Worm (Caenorhabditis elegans): ENCODE results near the gene CC8.2.

CC8.2 gene

ce11 chrIV:3666543-3666942, 18.1 kb upstream of the CC8.2 start:
- no peak for TF ChIP-seq athp-1 (tag; optimal IDR thresholded peaks at IDR 0.05)
- no peak for TF ChIP-seq K11D2.4 (GFP tag; IDR thresholded peaks at IDR 0.05)
- TF ChIP-seq ztf-22 (GFP tag; optimal IDR thresholded peaks at IDR 0.05) = no peak
- TF ChIP-seq Y56A3A.18 (GFP tag; IDR thresholded peaks at IDR 0.05) = no peak
- no peak for TF ChIP-seq mxl-1 (tag; optimal IDR thresholded peaks at IDR 0.05)
- TF ChIP-seq ztf-25 (GFP tag; IDR thresholded peaks at IDR 0.05) = no peak
- no peak for TF ChIP-seq lsl-1 (GFP tag; optimal IDR thresholded peaks at IDR 0.05)
- no peak for TF ChIP-seq efl-1 (GFP tag; optimal IDR thresholded peaks at IDR 0.05)
- TF ChIP-seq ztf-6 (GFP tag; IDR thresholded peaks at IDR 0.05) = no peak
- TF ChIP-seq C06A6.2 (GFP tag; conservative IDR thresholded peaks at IDR 0.05) = no peak
- TF ChIP-seq nfya-2 (GFP tag; IDR thresholded peaks at IDR 0.05) = no peak
- TF ChIP-seq ZK185.1 (tag; optimal IDR thresholded peaks at IDR 0.05; ENCODE audit: poor library complexity, severe bottlenecking) = no peak
- TF ChIP-seq hsf-1 (GFP tag; IDR thresholded peaks at IDR 0.05) = no peak

ce11 chrIV:3665089-3665488, 16.6 kb upstream of the CC8.2 start:
- TF ChIP-seq madf-3 (GFP tag; IDR thresholded peaks at IDR 0.05) (no peak), T07F8.4 (tag; optimal IDR thresholded peaks at IDR 0.05) (no peak), madf-8 (GFP tag; conservative IDR thresholded peaks at IDR 0.05) (no peak), zfh-2 (GFP tag; conservative IDR thresholded peaks at IDR 0.05) (peak; percentile 69), B0035.1 (tag; optimal IDR thresholded peaks at IDR 0.05) (no peak), F37B4.10 (GFP tag; IDR thresholded peaks at IDR 0.05) (no peak), ama-1 (optimal IDR thresholded peaks at IDR 0.05) (no peak), ama-1 (GFP tag; optimal IDR thresholded peaks at IDR 0.05) (no peak), zim-3 (tag; optimal IDR thresholded peaks at IDR 0.05) (no peak)

- TF ChIP-seq lag-1 (GFP tag; IDR thresholded peaks at IDR 0.05) = no peak
- TF ChIP-seq zfh-2 (GFP tag; conservative IDR thresholded peaks at IDR 0.05) = peak; percentile 68
- no peak for TF ChIP-seq Y67H2A.10 (GFP tag; conservative IDR thresholded peaks at IDR 0.05)
- no peak for TF ChIP-seq lsl-1 (GFP tag; optimal IDR thresholded peaks at IDR 0.05)
- TF ChIP-seq egrh-3 (GFP tag; IDR thresholded peaks at IDR 0.05) = peak; percentile 28; the same call in 1 of the 2 replicates
- TF ChIP-seq F55B11.4 (tag; optimal IDR thresholded peaks at IDR 0.05; ENCODE audit: borderline replicate concordance, insufficient read depth) = no peak
- no peak for TF ChIP-seq Y95B8A.8 (GFP tag; IDR thresholded peaks at IDR 0.05)
- TF ChIP-seq madf-3 (GFP tag; IDR thresholded peaks at IDR 0.05) = no peak
- TF ChIP-seq B0019.2 (GFP tag; conservative IDR thresholded peaks at IDR 0.05) = no peak
- no peak for TF ChIP-seq F49E8.2 (tag; optimal IDR thresholded peaks at IDR 0.05; ENCODE audit: insufficient read depth)
- no peak for TF ChIP-seq lsy-27 (tag; optimal IDR thresholded peaks at IDR 0.05; ENCODE audit: borderline replicate concordance, insufficient read depth)
- TF ChIP-seq rcor-1 (GFP tag; IDR thresholded peaks at IDR 0.05) = no peak
- TF ChIP-seq hmg-1.2 (GFP tag; IDR thresholded peaks at IDR 0.05) = no peak
Observed at ce11 chrIV:3662863-3663262, 14.4 kb upstream of the CC8.2 start.

- TF ChIP-seq Y53G8AR.9 (GFP tag; conservative IDR thresholded peaks at IDR 0.05) = no peak
- TF ChIP-seq attf-5 (GFP tag; optimal IDR thresholded peaks at IDR 0.05) = no peak
- TF ChIP-seq ceh-40 (GFP tag; IDR thresholded peaks at IDR 0.05) = no peak
- TF ChIP-seq pbrm-1 (GFP tag; IDR thresholded peaks at IDR 0.05) = no peak
- TF ChIP-seq madf-3 (GFP tag; IDR thresholded peaks at IDR 0.05) = no peak
- no peak for TF ChIP-seq sptf-2 (GFP tag; optimal IDR thresholded peaks at IDR 0.05)
- no peak for TF ChIP-seq F10E7.11 (tag; optimal IDR thresholded peaks at IDR 0.05)
- no peak for TF ChIP-seq K12H6.12 (tag; optimal IDR thresholded peaks at IDR 0.05)
- TF ChIP-seq nhr-90 (tag; optimal IDR thresholded peaks at IDR 0.05) = no peak
- no peak for TF ChIP-seq ama-1 (optimal IDR thresholded peaks at IDR 0.05)
- TF ChIP-seq ama-1 (GFP tag; optimal IDR thresholded peaks at IDR 0.05) = no peak
- TF ChIP-seq attf-3 (GFP tag; conservative IDR thresholded peaks at IDR 0.05) = no peak
- no peak for TF ChIP-seq nhr-179 (tag; optimal IDR thresholded peaks at IDR 0.05)
Observed at ce11 chrIV:3661117-3661634, 12.7 kb upstream of the CC8.2 start.

Measured in whole organism, young adult.